Fruit fly (Drosophila melanogaster): Measurements from ENCODE around the gene Strump.

The Strump gene

DNA sequence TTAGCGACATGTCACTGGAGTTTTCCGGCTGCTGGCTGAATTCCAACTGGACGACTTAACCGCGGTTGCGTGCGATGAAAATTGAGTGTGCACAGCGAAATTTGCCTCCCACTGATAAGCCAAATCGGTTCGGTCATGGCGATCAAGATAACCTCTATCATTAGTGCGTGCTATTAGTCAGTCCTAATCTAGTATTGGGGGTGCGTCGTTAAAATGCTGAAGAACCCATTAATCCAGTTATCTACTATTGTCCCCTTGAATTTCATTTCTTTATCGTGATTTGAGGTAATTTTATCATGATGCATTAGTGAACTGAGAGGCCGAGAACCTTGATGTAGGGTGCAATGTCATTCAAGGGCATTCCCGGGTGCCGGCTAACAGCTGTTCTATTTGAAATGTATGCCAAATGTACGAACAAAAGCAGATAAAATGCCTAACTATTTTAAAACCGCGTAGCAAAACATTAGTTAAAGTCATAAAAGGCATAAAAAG, 6.7 kb downstream of the Strump start, which contains the start of gene Pgm1 (continued):
- TF ChIP-seq gt (GFP tag; IDR thresholded peaks at IDR 0.05) = no peak
- no peak for TF ChIP-seq HLHmδ (GFP tag; optimal IDR thresholded peaks at IDR 0.05)
- TF ChIP-seq nmo (GFP tag; optimal IDR thresholded peaks at IDR 0.05) = peak; percentile 82
- TF ChIP-seq lab (GFP tag; optimal IDR thresholded peaks at IDR 0.05) = peak; percentile 87
- TF ChIP-seq Jarid2 (GFP tag; optimal IDR thresholded peaks at IDR 0.05) = no peak
- peak; percentile 96 for TF ChIP-seq grn (GFP tag; optimal IDR thresholded peaks at IDR 0.05)
- peak; percentile 50 for TF ChIP-seq kah (GFP tag; optimal IDR thresholded peaks at IDR 0.05)
- TF ChIP-seq CG8290 (GFP tag; optimal IDR thresholded peaks at IDR 0.05) = peak; percentile 70
- TF ChIP-seq CG8290 (tag; optimal IDR thresholded peaks at IDR 0.05) = peak; percentile 34 to 96
- peak; percentile 36; the same call in 2 of the 3 replicates for TF ChIP-seq CG11093 (GFP tag; IDR thresholded peaks at IDR 0.05)
- peak; percentile 88 for TF ChIP-seq maf-S (GFP tag; optimal IDR thresholded peaks at IDR 0.05)
- TF ChIP-seq stc (GFP tag; IDR thresholded peaks at IDR 0.05) = peak; percentile 72
- TF ChIP-seq CG14965 (GFP tag; optimal IDR thresholded peaks at IDR 0.05; ENCODE audit: borderline replicate concordance) = peak; percentile 59
- TF ChIP-seq CG11085 (GFP tag; IDR thresholded peaks at IDR 0.05) = peak; percentile 67
- TF ChIP-seq CG10274 (GFP tag; optimal IDR thresholded peaks at IDR 0.05) = peak; percentile 100
- peak in 1 of 3 experiments; percentile 46 for TF ChIP-seq lola (GFP tag; optimal IDR thresholded peaks at IDR 0.05)
- peak; percentile 83 for TF ChIP-seq lbe (GFP tag; optimal IDR thresholded peaks at IDR 0.05)
- TF ChIP-seq CG4424 (GFP tag; optimal IDR thresholded peaks at IDR 0.05) = peak; percentile 82
- TF ChIP-seq wdn (GFP tag; IDR thresholded peaks at IDR 0.05) = peak; percentile 63
- peak; percentile 85 for TF ChIP-seq CG30403 (GFP tag; optimal IDR thresholded peaks at IDR 0.05)
- peak; percentile 54; the same call in 1 of the 2 replicates for TF ChIP-seq Nf-YA (GFP tag; IDR thresholded peaks at IDR 0.05)
- TF ChIP-seq CG15073 (GFP tag; optimal IDR thresholded peaks at IDR 0.05) = no peak
- TF ChIP-seq CG16779 (GFP tag; IDR thresholded peaks at IDR 0.05) = peak; percentile 74
- TF ChIP-seq Ssrp (tag; optimal IDR thresholded peaks at IDR 0.05) = peak; percentile 65
- peak; percentile 89 for TF ChIP-seq CrebB (tag; optimal IDR thresholded peaks at IDR 0.05)
- TF ChIP-seq run (tag; optimal IDR thresholded peaks at IDR 0.05) = peak; percentile 78
- TF ChIP-seq CG9609 (GFP tag; optimal IDR thresholded peaks at IDR 0.05) = peak; percentile 89
- TF ChIP-seq Kr (GFP tag; optimal IDR thresholded peaks at IDR 0.05) = no peak
- peak; percentile 61 for TF ChIP-seq CG34422 (GFP tag; IDR thresholded peaks at IDR 0.05)
- TF ChIP-seq kay (GFP tag; optimal IDR thresholded peaks at IDR 0.05) = peak; percentile 76
- TF ChIP-seq CG7556 (GFP tag; optimal IDR thresholded peaks at IDR 0.05) = peak; percentile 74
- peak; percentile 76 for TF ChIP-seq CG11723 (GFP tag; optimal IDR thresholded peaks at IDR 0.05)
- no peak for TF ChIP-seq CG13894 (tag; optimal IDR thresholded peaks at IDR 0.05)
- peak; percentile 88 to 90 for TF ChIP-seq chif (GFP tag; optimal IDR thresholded peaks at IDR 0.05)
- peak; percentile 94 for TF ChIP-seq gro (GFP tag; optimal IDR thresholded peaks at IDR 0.05)
- TF ChIP-seq Ets65A (GFP tag) = peak; percentile 98
- TF ChIP-seq tin (GFP tag; optimal IDR thresholded peaks at IDR 0.05) = peak; percentile 70
- TF ChIP-seq hbn (GFP tag; IDR thresholded peaks at IDR 0.05; ENCODE audit: partially characterized antibody) = no peak
- TF ChIP-seq Antp (GFP tag; optimal IDR thresholded peaks at IDR 0.05) = peak; percentile 94
- peak; percentile 98 for TF ChIP-seq Med (GFP tag)
- peak; percentile 92 for TF ChIP-seq CG16863 (GFP tag; optimal IDR thresholded peaks at IDR 0.05)
- peak; percentile 99 for TF ChIP-seq sens (GFP tag)
- TF ChIP-seq CG30020 (tag; optimal IDR thresholded peaks at IDR 0.05) = no peak
- peak; percentile 45 for TF ChIP-seq CG14710 (tag; optimal IDR thresholded peaks at IDR 0.05)
- no peak for TF ChIP-seq NfI (GFP tag; optimal IDR thresholded peaks at IDR 0.05)
- peak; percentile 47; the same call in 1 of the 3 replicates for TF ChIP-seq CG11560 (tag; IDR thresholded peaks at IDR 0.05)
- no peak for TF ChIP-seq gem (tag; optimal IDR thresholded peaks at IDR 0.05)
- TF ChIP-seq CG18011 (GFP tag; optimal IDR thresholded peaks at IDR 0.05) = peak; percentile 45
- no peak for TF ChIP-seq fru (optimal IDR thresholded peaks at IDR 0.05)
- TF ChIP-seq CG2712 (tag; optimal IDR thresholded peaks at IDR 0.05) = peak; percentile 77
- TF ChIP-seq unpg (GFP tag; optimal IDR thresholded peaks at IDR 0.05) = no peak
